Fruit fly (Drosophila melanogaster): ENCODE measurements around the gene atms.

The atms gene

dm6 chr3R:4821098-4821605 is 71.3 kb downstream of the atms start, which contains the start of gene CG14657 (continued):
- peak; percentile 21; the same call in 1 of the 3 replicates for TF ChIP-seq row (GFP tag; IDR thresholded peaks at IDR 0.05)
- peak; percentile 79 for TF ChIP-seq CG33213 (GFP tag; optimal IDR thresholded peaks at IDR 0.05)
- peak; percentile 94 for TF ChIP-seq stwl (tag; optimal IDR thresholded peaks at IDR 0.05)
- TF ChIP-seq Stat92E (GFP tag; optimal IDR thresholded peaks at IDR 0.05) = peak in 1 of 3 experiments; percentile 90
- peak; percentile 82 for TF ChIP-seq gcm (GFP tag; optimal IDR thresholded peaks at IDR 0.05)
- peak; percentile 44 for TF ChIP-seq CG6683 (GFP tag; optimal IDR thresholded peaks at IDR 0.05)
- TF ChIP-seq run (tag; optimal IDR thresholded peaks at IDR 0.05) = peak; percentile 17
- no peak for TF ChIP-seq peb (GFP tag; IDR thresholded peaks at IDR 0.05)
- TF ChIP-seq Mes4 (GFP tag; optimal IDR thresholded peaks at IDR 0.05) = peak; percentile 8
- TF ChIP-seq CG3847 (GFP tag; IDR thresholded peaks at IDR 0.05) = peak; percentile 56
- peak; percentile 47 for TF ChIP-seq CG17829 (tag; optimal IDR thresholded peaks at IDR 0.05)
- TF ChIP-seq emc (GFP tag; optimal IDR thresholded peaks at IDR 0.05) = no peak
- peak; percentile 85 for TF ChIP-seq hb (GFP tag; IDR thresholded peaks at IDR 0.05; ENCODE audit: partially characterized antibody)
- TF ChIP-seq E2f2 (GFP tag; IDR thresholded peaks at IDR 0.05) = peak; percentile 96
- peak; percentile 14 for TF ChIP-seq CG13624 (GFP tag; optimal IDR thresholded peaks at IDR 0.05)
- TF ChIP-seq wor (GFP tag; IDR thresholded peaks at IDR 0.05) = no peak
- no peak for TF ChIP-seq CG4730 (GFP tag; IDR thresholded peaks at IDR 0.05)
- TF ChIP-seq Fer2 (tag; optimal IDR thresholded peaks at IDR 0.05) = no peak
- TF ChIP-seq CG11723 (GFP tag; optimal IDR thresholded peaks at IDR 0.05) = no peak
- peak; percentile 97 for TF ChIP-seq unc-4 (GFP tag; IDR thresholded peaks at IDR 0.05; ENCODE audit: partially characterized antibody)
- TF ChIP-seq knrl (GFP tag; IDR thresholded peaks at IDR 0.05; ENCODE audit: partially characterized antibody) = peak; percentile 86
- peak; percentile 3 for TF ChIP-seq salm (tag; optimal IDR thresholded peaks at IDR 0.05)
- peak; percentile 18 for TF ChIP-seq fru (optimal IDR thresholded peaks at IDR 0.05)
- peak; percentile 14 for TF ChIP-seq CG10979 (tag; optimal IDR thresholded peaks at IDR 0.05)
- peak; percentile 9 for TF ChIP-seq HLH54F (GFP tag; optimal IDR thresholded peaks at IDR 0.05)
- peak; percentile 93 for TF ChIP-seq Opbp (GFP tag; IDR thresholded peaks at IDR 0.05; ENCODE audit: partially characterized antibody)
- TF ChIP-seq CG3995 (GFP tag; optimal IDR thresholded peaks at IDR 0.05) = peak; percentile 52
- TF ChIP-seq pzg (GFP tag; optimal IDR thresholded peaks at IDR 0.05) = peak; percentile 93
- TF ChIP-seq CrebB (tag; optimal IDR thresholded peaks at IDR 0.05) = peak; percentile 13
- TF ChIP-seq nerfin-1 (tag; optimal IDR thresholded peaks at IDR 0.05) = peak; percentile 15
- peak; percentile 23 for TF ChIP-seq nom (GFP tag; optimal IDR thresholded peaks at IDR 0.05)
- peak; percentile 94 for TF ChIP-seq hbn (GFP tag; IDR thresholded peaks at IDR 0.05; ENCODE audit: partially characterized antibody)
- TF ChIP-seq CG10431 (GFP tag; optimal IDR thresholded peaks at IDR 0.05) = peak; percentile 64
- TF ChIP-seq CG3281 (GFP tag; optimal IDR thresholded peaks at IDR 0.05) = peak; percentile 31
- TF ChIP-seq sna (GFP tag; IDR thresholded peaks at IDR 0.05; ENCODE audit: partially characterized antibody) = peak; percentile 98
- TF ChIP-seq inv (GFP tag; IDR thresholded peaks at IDR 0.05; ENCODE audit: partially characterized antibody) = peak; percentile 87
- peak; percentile 93 for TF ChIP-seq ato (GFP tag; IDR thresholded peaks at IDR 0.05; ENCODE audit: partially characterized antibody)
- TF ChIP-seq D (optimal IDR thresholded peaks at IDR 0.05) = peak; percentile 76
- no peak for TF ChIP-seq D (GFP tag; optimal IDR thresholded peaks at IDR 0.05)
- TF ChIP-seq crp (GFP tag; optimal IDR thresholded peaks at IDR 0.05) = peak in 1 of 2 experiments; percentile 81
- TF ChIP-seq CG15479 (GFP tag; optimal IDR thresholded peaks at IDR 0.05) = peak; percentile 10
- no peak for TF ChIP-seq CG1647 (GFP tag; optimal IDR thresholded peaks at IDR 0.05)
- peak; percentile 29 for TF ChIP-seq CG7987 (GFP tag; optimal IDR thresholded peaks at IDR 0.05)
- TF ChIP-seq YL-1 (GFP tag; optimal IDR thresholded peaks at IDR 0.05) = peak; percentile 86
- TF ChIP-seq CHES-1-like (GFP tag; optimal IDR thresholded peaks at IDR 0.05) = peak; percentile 13
- TF ChIP-seq Mrtf (GFP tag; IDR thresholded peaks at IDR 0.05) = no peak
- peak; percentile 93 for TF ChIP-seq phol (tag; optimal IDR thresholded peaks at IDR 0.05)
- TF ChIP-seq ttk (GFP tag; IDR thresholded peaks at IDR 0.05) = no peak
- peak; percentile 96 for TF ChIP-seq Dref (GFP tag; IDR thresholded peaks at IDR 0.05)
